Worm (Caenorhabditis elegans) whole organism, mixed stage, embryonic: Measurements from ENCODE around the gene gst-38.

ENCODE experiments used
- ces-1 ChIP-seq: fragments of 150-350 bp; optimal IDR thresholded peaks from 2 replicates; lab custom pipeline; 2014; ENCODE audit warnings: missing biosample characterization, missing genetic modification reagents, missing genetic modification characterization
- lsy-2 ChIP-seq: fragments of 150-350 bp; optimal IDR thresholded peaks from 2 replicates; lab custom pipeline; 2014; ENCODE audit warnings: missing biosample characterization, missing genetic modification characterization
- mab-5 ChIP-seq: fragments of 150-350 bp; optimal IDR thresholded peaks from 2 replicates; lab custom pipeline; 2014; ENCODE audit warnings: missing biosample characterization, missing genetic modification characterization
- mep-1 ChIP-seq: fragments of 150-350 bp; optimal IDR thresholded peaks from 2 replicates; lab custom pipeline; 2017; ENCODE audit warnings: missing biosample characterization, missing genetic modification reagents, missing genetic modification characterization, inconsistent platforms
- nhr-237 ChIP-seq: fragments of 150-350 bp; optimal IDR thresholded peaks from 2 replicates; lab custom pipeline; 2014; ENCODE audit warnings: missing biosample characterization, missing genetic modification characterization

ce11 chrV:15957098-15957497 is 41.2 kb upstream of the gst-38 start, which contains the start of gene F36G9.3:
- TF ChIP-seq mep-1 (tag; lab: Kevin White, UChicago) (no peak), nhr-237 (tag; lab: Kevin White, UChicago) (no peak), lsy-2 (tag; lab: Kevin White, UChicago) (no peak), ces-1 (GFP tag; lab: Kevin White, UChicago) (no peak), mab-5 (no peak)
